Fruit fly (Drosophila melanogaster) whole organism, pupa: ENCODE results near the gene CG14352.

Experiments
- CG10348 ChIP-seq: fragments of 200-800 bp; sonication (Bioruptor generic); IDR thresholded peaks from 2 replicates; pipeline ENCODE4 v1.3.6; 2022; ENCODE audit warnings: missing biosample characterization, missing genetic modification characterization
- CG12605 ChIP-seq: fragments of 200-800 bp; sonication (Bioruptor generic); IDR thresholded peaks from 2 replicates; pipeline ENCODE4 v1.3.6; 2022; ENCODE audit warnings: missing biosample characterization, missing genetic modification characterization
- CG13204 ChIP-seq: fragments of 200-800 bp; sonication (Bioruptor generic); optimal IDR thresholded peaks from 2 replicates; lab custom pipeline; 2018; ENCODE audit warnings: missing biosample characterization, mild to moderate bottlenecking, missing genetic modification characterization, moderate library complexity
- CG14655 ChIP-seq: fragments of 200-800 bp; sonication (Bioruptor generic); optimal IDR thresholded peaks from 3 replicates; lab custom pipeline; 2017; ENCODE audit warnings: mild to moderate bottlenecking, missing biosample characterization, missing genetic modification reagents, missing genetic modification characterization
- CG15710 ChIP-seq: fragments of 200-800 bp; sonication (Bioruptor generic); optimal IDR thresholded peaks from 2 replicates; lab custom pipeline; 2018; ENCODE audit warnings: missing biosample characterization, mild to moderate bottlenecking, missing genetic modification characterization, moderate library complexity
- CG17806 ChIP-seq: fragments of 200-800 bp; sonication (Bioruptor generic); optimal IDR thresholded peaks from 2 replicates; lab custom pipeline; 2018; ENCODE audit warnings: missing biosample characterization, mild to moderate bottlenecking, missing genetic modification characterization, moderate library complexity
- CG32121 ChIP-seq: fragments of 200-800 bp; sonication (Bioruptor generic); IDR thresholded peaks from 2 replicates; pipeline ENCODE4 v1.3.6; 2022; ENCODE audit warnings: missing biosample characterization, missing genetic modification characterization
- CG34367 ChIP-seq: fragments of 200-800 bp; sonication (Bioruptor generic); optimal IDR thresholded peaks from 2 replicates; lab custom pipeline; 2018; ENCODE audit warnings: missing biosample characterization, mild to moderate bottlenecking, missing genetic modification characterization
- CG4496 ChIP-seq: fragments of 200-800 bp; sonication (Bioruptor generic); IDR thresholded peaks from 3 replicates; pipeline ENCODE4 v1.3.6; 2022; ENCODE audit warnings: missing biosample characterization, missing genetic modification characterization
- CG8159 ChIP-seq: fragments of 200-800 bp; sonication (Bioruptor generic); optimal IDR thresholded peaks from 3 replicates; lab custom pipeline; 2018; ENCODE audit warnings: missing biosample characterization, mild to moderate bottlenecking, missing genetic modification characterization, moderate library complexity
- CG8301 ChIP-seq: fragments of 200-800 bp; sonication (Bioruptor generic); optimal IDR thresholded peaks from 2 replicates; lab custom pipeline; 2018; ENCODE audit warnings: missing biosample characterization, mild to moderate bottlenecking, missing genetic modification characterization
- CG9948 ChIP-seq: fragments of 200-800 bp; sonication (Bioruptor generic); optimal IDR thresholded peaks from 2 replicates; lab custom pipeline; 2018; ENCODE audit warnings: missing biosample characterization, mild to moderate bottlenecking, missing genetic modification characterization, moderate library complexity
- D1 ChIP-seq: fragments of 200-800 bp; sonication (Bioruptor generic); optimal IDR thresholded peaks from 2 replicates; lab custom pipeline; 2018; ENCODE audit warnings: missing biosample characterization, mild to moderate bottlenecking, missing genetic modification characterization, moderate library complexity
- EcR ChIP-seq: fragments of 200-800 bp; sonication (Bioruptor generic); optimal IDR thresholded peaks from 3 replicates; lab custom pipeline; 2019; ENCODE audit warnings: missing biosample characterization, missing genetic modification characterization, mild to moderate bottlenecking, moderate library complexity, missing genetic modification reagents
- Ets98B ChIP-seq: fragments of 200-800 bp; sonication (Bioruptor generic); IDR thresholded peaks from 2 replicates; pipeline ENCODE4 v1.3.6; 2022; ENCODE audit warnings: missing biosample characterization, missing genetic modification characterization
- Pif1A ChIP-seq: fragments of 200-800 bp; sonication (Bioruptor generic); optimal IDR thresholded peaks from 3 replicates; lab custom pipeline; 2016; ENCODE audit warnings: missing biosample characterization, missing genetic modification characterization
- Pif1B ChIP-seq: fragments of 200-800 bp; sonication (Bioruptor generic); optimal IDR thresholded peaks from 3 replicates; lab custom pipeline; 2016; ENCODE audit warnings: missing biosample characterization, missing genetic modification characterization
- Snoo ChIP-seq: fragments of 200-800 bp; sonication (Bioruptor generic); optimal IDR thresholded peaks from 3 replicates; lab custom pipeline; 2017; ENCODE audit warnings: missing biosample characterization, mild to moderate bottlenecking, missing genetic modification characterization, inconsistent platforms
- fd96Ca ChIP-seq: fragments of 200-800 bp; sonication (Bioruptor generic); IDR thresholded peaks from 3 replicates; pipeline ENCODE4 v1.3.6; 2022; ENCODE audit warnings: missing biosample characterization, missing genetic modification characterization
- gl ChIP-seq: fragments of 200-800 bp; sonication (Bioruptor generic); optimal IDR thresholded peaks from 2 replicates; lab custom pipeline; 2018; ENCODE audit warnings: missing biosample characterization, mild to moderate bottlenecking, missing genetic modification characterization
- rn ChIP-seq: fragments of 200-800 bp; sonication (Bioruptor generic); IDR thresholded peaks from 2 replicates; pipeline ENCODE4 v1.3.6; 2022; ENCODE audit warnings: missing biosample characterization, missing genetic modification characterization

The CG14352 gene

DNA sequence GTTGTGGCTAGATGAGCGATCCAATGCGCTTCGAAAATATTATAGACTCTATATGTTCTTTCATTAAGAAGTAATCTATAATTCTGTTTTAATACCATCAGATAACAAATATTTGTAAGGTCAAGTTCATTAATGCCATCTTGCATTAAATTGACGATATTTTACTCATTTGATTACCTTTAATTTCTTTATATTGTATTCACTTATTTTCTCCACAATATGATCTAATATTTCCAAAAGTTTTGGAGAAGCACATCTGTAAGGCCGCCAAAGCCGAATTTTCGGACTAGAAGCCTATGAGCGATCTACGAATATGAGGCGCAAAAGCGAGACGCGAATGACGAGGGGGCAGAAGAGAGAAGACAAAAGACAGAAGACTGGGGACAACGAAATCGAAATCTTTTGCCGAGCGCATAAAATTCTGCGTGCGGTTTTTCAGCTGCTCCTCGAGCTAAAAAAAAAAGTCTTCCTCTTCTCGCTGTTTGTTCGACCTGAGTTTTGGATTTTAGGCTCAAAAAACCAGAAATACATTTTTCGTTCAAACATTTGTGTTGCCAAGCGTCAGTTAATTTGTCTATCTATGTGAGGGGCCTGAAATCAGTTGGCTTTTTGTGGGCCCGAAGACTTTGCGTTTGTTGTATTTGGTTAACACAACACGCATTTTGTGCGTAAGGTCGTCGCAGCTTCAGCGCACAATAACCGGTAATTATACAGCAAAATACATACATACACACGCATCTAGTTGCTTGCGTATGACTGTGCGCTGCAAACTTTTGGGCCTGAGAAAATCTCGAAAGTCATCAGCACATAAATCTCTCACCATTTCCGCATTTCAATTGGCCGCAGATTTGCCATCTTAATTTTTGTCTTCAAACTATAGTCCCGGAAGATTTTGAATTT is 27.7 kb downstream of the CG14352 start:
- TF ChIP-seq CG14655 = peak; percentile 81
- TF ChIP-seq CG15710 (tag; lab: Kevin White, UChicago) = peak; percentile 68
- TF ChIP-seq Ets98B = no peak; the same call in 1 of the 2 replicates
- no peak for TF ChIP-seq D1 (tag; lab: Kevin White, UChicago)
- TF ChIP-seq CG9948 (tag; lab: Kevin White, UChicago) = peak; percentile 66
- TF ChIP-seq gl = no peak
- no peak for TF ChIP-seq Snoo (tag; lab: Kevin White, UChicago)
- no peak for TF ChIP-seq CG12605
- peak; percentile 30 for TF ChIP-seq CG17806 (tag; lab: Kevin White, UChicago)
- peak; percentile 18 for TF ChIP-seq Pif1B
- TF ChIP-seq CG32121 (GFP tag; lab: Robert Waterston, UW) = peak; percentile 70
- peak; percentile 63; the same call in 2 of the 3 replicates for TF ChIP-seq fd96Ca (GFP tag; lab: Robert Waterston, UW)
- peak; percentile 65 for TF ChIP-seq CG10348 (GFP tag; lab: Robert Waterston, UW)
- TF ChIP-seq CG4496 (GFP tag; lab: Robert Waterston, UW) = no peak; the same call in 2 of the 3 replicates
- TF ChIP-seq EcR (GFP tag; lab: Kevin White, UChicago) = no peak
- no peak for TF ChIP-seq CG13204 (GFP tag; lab: Kevin White, UChicago)
- TF ChIP-seq rn (GFP tag; lab: Robert Waterston, UW) = no peak; the same call in 1 of the 2 replicates
- TF ChIP-seq CG8159 (tag; lab: Kevin White, UChicago) = peak; percentile 69
- TF ChIP-seq CG8301 = peak; percentile 64
- no peak for TF ChIP-seq CG34367 (tag; lab: Kevin White, UChicago)
- TF ChIP-seq Pif1A (GFP tag; lab: Kevin White, UChicago) = no peak

DNA sequence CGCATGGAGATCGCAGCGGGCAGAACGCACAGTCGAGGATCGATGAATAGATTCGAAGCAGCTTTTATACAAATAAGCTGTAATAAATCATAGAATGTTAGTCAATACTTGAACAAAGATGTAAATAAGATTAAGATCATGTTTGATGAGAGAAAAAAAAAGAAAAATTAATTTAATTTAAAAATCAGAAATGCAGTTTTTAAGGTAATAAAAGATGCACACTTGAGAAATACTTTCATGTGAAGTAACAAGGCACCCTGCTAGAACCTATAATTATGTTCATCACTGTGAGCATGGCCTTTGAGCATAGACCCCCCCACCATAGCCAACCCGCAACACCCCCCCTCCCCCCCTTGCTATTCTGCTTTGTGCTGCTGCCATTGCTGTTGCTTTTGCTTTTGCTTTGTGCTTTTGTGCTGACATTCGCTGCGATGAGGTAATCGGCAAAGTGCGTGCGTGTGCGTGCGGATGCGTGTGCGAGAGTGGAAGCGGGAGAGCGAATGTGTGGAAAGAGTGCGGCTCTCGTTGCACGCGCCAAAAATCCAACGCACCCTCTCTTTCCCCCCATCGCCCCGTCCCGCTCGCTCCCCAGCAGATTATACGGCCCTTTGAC is 32.1 kb downstream of the CG14352 start:
- TF ChIP-seq gl = peak; percentile 60
- TF ChIP-seq CG14655 = peak; percentile 83
- no peak for TF ChIP-seq Ets98B
- no peak; the same call in 2 of the 3 replicates for TF ChIP-seq CG4496 (GFP tag; lab: Robert Waterston, UW)
- peak; percentile 83 for TF ChIP-seq CG9948 (tag; lab: Kevin White, UChicago)
- peak; percentile 79 for TF ChIP-seq CG17806 (tag; lab: Kevin White, UChicago)
- peak; percentile 67 for TF ChIP-seq CG8301
- TF ChIP-seq Snoo (tag; lab: Kevin White, UChicago) = peak; percentile 60
- peak; percentile 32 for TF ChIP-seq Pif1A (GFP tag; lab: Kevin White, UChicago)
- peak; percentile 85 for TF ChIP-seq CG8159 (tag; lab: Kevin White, UChicago)
- TF ChIP-seq CG34367 (tag; lab: Kevin White, UChicago) = peak; percentile 71
- TF ChIP-seq CG15710 (tag; lab: Kevin White, UChicago) = peak; percentile 82
- no peak for TF ChIP-seq EcR (GFP tag; lab: Kevin White, UChicago)
- TF ChIP-seq fd96Ca (GFP tag; lab: Robert Waterston, UW) = no peak
- no peak for TF ChIP-seq CG10348 (GFP tag; lab: Robert Waterston, UW)
- peak; percentile 53 for TF ChIP-seq CG13204 (GFP tag; lab: Kevin White, UChicago)
- TF ChIP-seq rn (GFP tag; lab: Robert Waterston, UW) = no peak
- peak; percentile 56 for TF ChIP-seq Pif1B
- peak; percentile 54 for TF ChIP-seq D1 (tag; lab: Kevin White, UChicago)
- TF ChIP-seq CG32121 (GFP tag; lab: Robert Waterston, UW) = no peak
- no peak for TF ChIP-seq CG12605

DNA sequence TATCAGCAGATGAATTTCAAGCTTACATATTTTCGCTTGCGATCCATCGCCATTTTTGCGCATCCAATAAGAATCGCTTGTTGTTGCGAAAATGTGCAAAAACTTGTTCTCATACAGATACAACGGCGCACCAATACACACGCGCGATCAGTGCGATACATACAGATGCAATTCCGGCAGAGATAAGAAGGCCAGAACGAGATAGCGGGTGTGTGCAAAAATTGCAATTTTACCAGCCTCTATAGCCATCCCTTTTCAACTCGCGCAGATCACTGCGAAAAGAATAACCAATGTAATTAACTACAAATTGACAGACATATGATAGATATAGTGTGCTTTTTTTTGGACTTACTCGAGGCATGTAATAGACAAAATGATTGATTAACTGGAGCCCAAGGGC is 33.2 kb downstream of the CG14352 start:
- TF ChIP-seq CG8301 = no peak
- TF ChIP-seq rn (GFP tag; lab: Robert Waterston, UW) = no peak
- TF ChIP-seq Pif1B = no peak
- TF ChIP-seq fd96Ca (GFP tag; lab: Robert Waterston, UW) = no peak; the same call in 2 of the 3 replicates
- TF ChIP-seq D1 (tag; lab: Kevin White, UChicago) = peak; percentile 20
- TF ChIP-seq CG32121 (GFP tag; lab: Robert Waterston, UW) = peak; percentile 29; the same call in 1 of the 2 replicates
- TF ChIP-seq CG17806 (tag; lab: Kevin White, UChicago) = no peak
- no peak for TF ChIP-seq Ets98B
- no peak for TF ChIP-seq CG4496 (GFP tag; lab: Robert Waterston, UW)
- TF ChIP-seq, all 21 proteins: peak for 2

DNA sequence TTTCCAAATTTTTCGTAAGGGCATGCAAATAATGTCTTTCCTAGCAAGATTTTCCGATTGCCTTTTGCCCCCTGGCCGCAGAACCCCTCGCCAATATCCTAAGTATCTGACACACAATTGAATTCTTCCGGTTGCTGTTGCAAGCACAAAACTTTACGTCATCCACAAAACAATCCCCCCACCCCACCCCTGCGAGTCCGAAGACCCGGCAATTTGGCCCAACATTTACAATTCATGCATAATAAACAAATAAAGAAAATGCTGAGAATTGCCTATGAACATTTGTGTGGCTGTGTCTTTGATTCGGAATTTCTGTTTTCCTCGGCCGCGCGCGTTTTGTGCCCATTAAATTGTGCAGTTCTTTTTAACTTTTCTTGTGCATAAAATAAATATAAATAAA is 34.1 kb downstream of the CG14352 start:
- no peak for TF ChIP-seq CG8159 (tag; lab: Kevin White, UChicago)
- no peak for TF ChIP-seq CG12605
- no peak for TF ChIP-seq CG15710 (tag; lab: Kevin White, UChicago)
- TF ChIP-seq CG4496 (GFP tag; lab: Robert Waterston, UW) = no peak
- TF ChIP-seq D1 (tag; lab: Kevin White, UChicago) = no peak
- no peak for TF ChIP-seq Ets98B
- TF ChIP-seq, all 21 proteins: peak for 0

DNA sequence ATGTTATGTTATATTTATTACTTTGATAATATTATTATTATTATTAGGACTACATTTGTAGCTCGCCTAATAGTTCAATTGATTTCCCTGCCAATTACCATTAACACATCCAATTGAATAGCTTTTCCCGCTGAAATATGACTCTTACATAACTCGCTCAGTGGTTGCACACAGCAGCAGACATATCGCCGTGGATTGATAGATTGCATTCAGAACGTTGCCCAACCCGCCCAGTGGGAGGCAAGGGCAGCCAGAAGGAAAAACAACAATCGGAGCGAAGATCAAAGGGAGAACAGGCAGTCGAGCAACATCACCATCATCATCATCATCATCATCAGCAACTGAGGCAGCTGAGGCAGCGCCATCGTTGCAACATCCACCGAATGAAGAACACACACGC is 34.8 kb downstream of the CG14352 start:
- TF ChIP-seq fd96Ca (GFP tag; lab: Robert Waterston, UW) (no peak), Ets98B (no peak), CG14655 (no peak), CG13204 (GFP tag; lab: Kevin White, UChicago) (no peak), CG8301 (no peak), D1 (tag; lab: Kevin White, UChicago) (no peak), CG8159 (tag; lab: Kevin White, UChicago) (no peak), EcR (GFP tag; lab: Kevin White, UChicago) (no peak), rn (GFP tag; lab: Robert Waterston, UW) (no peak), CG4496 (GFP tag; lab: Robert Waterston, UW) (no peak), CG9948 (tag; lab: Kevin White, UChicago) (no peak), Pif1B (no peak), Pif1A (GFP tag; lab: Kevin White, UChicago) (no peak), gl (no peak), CG12605 (no peak), Snoo (tag; lab: Kevin White, UChicago) (no peak), CG34367 (tag; lab: Kevin White, UChicago) (no peak), CG10348 (GFP tag; lab: Robert Waterston, UW) (no peak), CG15710 (tag; lab: Kevin White, UChicago) (no peak), CG17806 (tag; lab: Kevin White, UChicago) (no peak)
